Worm (Caenorhabditis elegans) whole organism, L4 larva: Measurements from ENCODE around the gene fbxa-102.

Source experiments
- F26F4.8 ChIP-seq: fragments of 200-800 bp; sonication (Bioruptor generic); conservative IDR thresholded peaks from 2 replicates; pipeline ENCODE4 v1.3.6; 2022; ENCODE audit warnings: missing genetic modification characterization, missing compliant biosample characterization
- lin-38 ChIP-seq: fragments of 200-800 bp; sonication (Bioruptor generic); IDR thresholded peaks from 2 replicates; pipeline ENCODE4 v1.3.6; 2022; ENCODE audit warnings: missing genetic modification reagents, missing genetic modification characterization, missing compliant biosample characterization
- nhr-28 ChIP-seq: fragments of 150-350 bp; optimal IDR thresholded peaks from 2 replicates; lab custom pipeline; 2014; ENCODE audit warnings: missing biosample characterization, missing genetic modification characterization
- set-16 ChIP-seq: fragments of 200-800 bp; sonication (Bioruptor generic); IDR thresholded peaks from 2 replicates; pipeline ENCODE4 v1.3.6; 2022; ENCODE audit warnings: missing genetic modification reagents, missing genetic modification characterization, missing compliant biosample characterization
- unc-130 ChIP-seq: sonication (generic microtip); optimal IDR thresholded peaks from 2 replicates; lab custom pipeline; 2016; ENCODE audit warnings: missing genetic modification reagents, missing genetic modification characterization, missing compliant biosample characterization
- ztf-11 ChIP-seq: fragments of 150-350 bp; optimal IDR thresholded peaks from 2 replicates; lab custom pipeline; 2014; ENCODE audit warnings: missing biosample characterization, missing genetic modification characterization

DNA sequence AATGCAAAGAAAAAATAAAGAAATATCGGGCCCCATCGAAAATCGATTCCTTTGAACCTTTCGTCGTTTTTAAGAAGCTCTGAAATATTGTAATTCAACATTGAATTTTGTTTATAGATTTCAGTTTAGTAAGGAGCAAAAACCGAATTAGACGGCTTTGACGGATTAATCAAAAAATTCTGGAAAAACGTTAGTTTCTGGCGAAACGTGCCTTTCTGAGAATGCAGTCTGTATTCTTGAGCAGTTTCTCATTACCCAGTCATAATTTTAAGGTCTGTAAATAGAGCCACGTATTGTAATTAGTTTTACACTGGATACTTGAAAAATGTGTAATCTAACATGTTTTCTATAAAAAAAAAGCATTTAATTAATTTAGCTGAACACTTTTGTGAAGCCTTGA lies 33.6 kb downstream of the fbxa-102 start, which contains the start of gene srz-48:
- TF ChIP-seq set-16 (GFP tag; lab: Robert Waterston, UW) (no peak), unc-130 (no peak), nhr-28 (no peak), lin-38 (no peak), ztf-11 (tag; lab: Kevin White, UChicago) (no peak), F26F4.8 (GFP tag; lab: Robert Waterston, UW) (no peak)
